Fruit fly (Drosophila melanogaster): ENCODE results near the gene Cyt-c1L.
A peak's percentile ranks its signal among the peaks of the same experiment; 100 is the strongest.

Cyt-c1L gene

DNA sequence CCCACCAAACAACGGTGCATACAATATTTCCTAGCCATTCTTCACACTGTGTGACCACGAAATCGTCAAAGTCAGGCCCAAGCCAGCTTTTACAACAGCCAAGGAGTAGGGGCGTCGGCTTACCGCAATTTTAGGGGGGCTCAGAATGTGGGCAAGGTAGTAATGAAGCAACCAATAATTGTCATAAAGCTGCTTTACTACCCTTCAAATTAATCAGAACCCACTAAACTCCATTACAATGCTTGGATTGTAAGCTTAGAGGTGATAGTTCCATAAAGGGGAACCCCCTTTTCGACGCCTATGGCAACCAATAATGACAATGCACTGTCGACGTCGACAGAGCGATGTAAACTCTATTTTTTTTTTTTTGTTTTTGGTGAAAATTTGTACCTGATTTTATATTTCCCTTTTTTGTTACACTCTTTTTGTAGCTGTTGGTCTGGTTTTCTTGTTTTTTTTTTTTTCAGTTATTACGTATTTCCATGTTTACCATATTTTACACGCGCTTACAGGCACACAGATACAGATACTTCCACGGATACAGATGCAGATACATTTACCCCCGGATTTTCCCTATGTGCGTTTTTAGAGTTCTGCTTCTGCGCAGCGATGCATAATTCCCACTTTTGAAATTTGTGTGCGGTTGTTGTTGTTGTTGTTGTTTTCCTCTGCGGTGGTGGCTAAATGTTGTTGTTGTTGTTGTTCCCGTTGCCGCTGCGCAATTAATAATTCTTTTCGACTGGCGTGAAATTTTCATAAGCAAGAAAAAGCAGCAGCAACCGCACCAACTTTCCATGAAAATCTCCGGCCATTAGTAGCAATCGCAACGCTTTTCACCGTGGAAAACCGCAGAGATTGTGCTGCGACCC lies 913 bp upstream of the Cyt-c1L start:
- TF ChIP-seq CTCF (optimal IDR thresholded peaks at IDR 0.05), result no peak
- TF ChIP-seq CG8478 (optimal IDR thresholded peaks at IDR 0.05), result no peak

DNA sequence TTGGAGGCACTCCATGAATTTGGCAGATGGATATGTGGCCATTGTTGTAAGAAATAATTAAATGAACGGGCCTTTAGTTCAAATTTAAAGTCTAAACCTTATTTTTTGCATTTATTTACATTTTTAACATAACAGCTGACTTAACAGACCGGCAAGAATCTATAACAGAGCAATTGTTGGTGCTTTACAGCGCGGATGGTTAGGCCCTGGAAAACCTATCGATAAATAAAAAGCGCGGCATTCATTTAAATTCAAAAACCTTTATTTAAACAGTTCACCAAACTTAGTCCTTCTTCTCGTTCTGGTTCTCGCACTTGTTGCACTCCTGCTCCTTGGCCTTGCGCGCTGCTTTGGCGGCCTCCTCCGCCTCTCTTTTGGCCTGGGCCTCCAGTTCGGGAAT lies 1.5 kb downstream of the Cyt-c1L start, which contains the start of gene Mesh1:
Gene Mesh1 (minus strand): TSS at position 108 of the 400 bp plus-strand sequence.
- no peak for TF ChIP-seq CTCF (optimal IDR thresholded peaks at IDR 0.05)
- TF ChIP-seq CG8478 (optimal IDR thresholded peaks at IDR 0.05), result peak; percentile 5

dm6 chr3R:29199807-29200693 lies 3.9 kb downstream of the Cyt-c1L start, which contains the start of gene CG11899:
CG11899 (plus strand) TSS chr3R:29200454.
- no peak for TF ChIP-seq CG8478 (optimal IDR thresholded peaks at IDR 0.05)
- TF ChIP-seq CTCF (optimal IDR thresholded peaks at IDR 0.05), result no peak

DNA sequence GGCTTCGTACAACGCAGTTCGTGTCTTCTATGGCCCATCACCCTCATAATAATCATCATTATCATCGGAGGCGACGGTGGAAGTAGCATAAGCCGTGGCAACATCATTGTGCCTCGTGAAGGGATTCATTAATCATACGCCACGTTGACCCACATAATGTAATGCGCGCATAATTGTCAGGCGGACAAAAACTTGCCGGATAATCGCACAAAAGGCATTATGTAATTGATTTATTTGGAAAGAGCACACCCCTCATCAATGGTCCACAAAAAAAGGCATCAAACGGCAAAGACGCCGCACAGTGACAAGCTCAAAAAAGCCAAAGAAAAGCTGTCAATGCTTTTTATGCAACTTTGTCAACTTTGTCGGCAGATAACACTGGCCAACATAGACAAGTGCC lies 5.6 kb downstream of the Cyt-c1L start:
- no peak for TF ChIP-seq CG8478 (optimal IDR thresholded peaks at IDR 0.05)
- TF ChIP-seq CTCF (optimal IDR thresholded peaks at IDR 0.05), result no peak

dm6 chr3R:29196967-29197611 lies 6.8 kb downstream of the Cyt-c1L start, which contains the start of gene CG14515:
CG14515 (plus strand) TSS chr3R:29197556.
- TF ChIP-seq CG8478 (optimal IDR thresholded peaks at IDR 0.05), result no peak

DNA sequence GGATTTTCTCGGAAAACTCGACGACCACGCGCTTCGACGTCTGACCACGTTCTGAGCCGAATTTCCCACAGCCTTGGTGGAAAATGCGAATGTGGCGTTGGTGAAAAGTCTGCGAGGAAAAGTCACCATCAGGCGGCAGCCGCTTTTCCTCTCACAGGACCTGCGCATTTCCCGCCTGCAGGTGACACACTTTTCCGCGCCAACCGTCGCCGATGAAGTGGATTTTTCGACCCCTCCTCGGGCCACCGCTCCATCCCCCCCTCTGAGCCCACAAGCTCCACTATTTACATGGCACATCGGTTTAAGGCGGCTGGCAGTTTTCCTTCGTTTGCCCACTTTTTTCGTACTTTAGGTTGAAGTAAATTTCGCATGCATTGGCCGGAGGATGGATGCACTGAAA lies 9.0 kb downstream of the Cyt-c1L start, which contains the start of gene jus:
Gene jus (minus strand): TSS at position 38 of the 400 bp plus-strand sequence.
- no peak for TF ChIP-seq CG8478 (optimal IDR thresholded peaks at IDR 0.05)
- no peak for TF ChIP-seq CTCF (optimal IDR thresholded peaks at IDR 0.05)

DNA sequence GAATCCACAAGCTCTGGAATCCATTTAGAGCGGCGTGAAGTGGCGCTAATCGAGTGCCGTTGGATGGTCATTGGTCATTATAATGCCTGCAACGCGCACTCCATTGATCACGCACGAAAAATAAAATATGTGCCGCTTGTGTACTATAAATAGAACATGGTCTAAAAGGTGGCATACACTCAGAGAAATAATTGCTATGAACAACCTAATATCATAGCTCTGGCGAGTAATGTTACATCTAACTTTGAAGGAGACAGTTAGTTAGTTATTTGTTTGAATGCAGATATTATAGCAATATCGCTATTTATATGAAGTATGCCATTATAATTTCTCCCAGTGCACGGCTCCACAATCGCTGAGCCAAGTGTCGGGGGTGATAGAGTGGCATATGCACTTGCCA lies 12.9 kb downstream of the Cyt-c1L start:
- TF ChIP-seq CG8478 (optimal IDR thresholded peaks at IDR 0.05) (no peak), CTCF (optimal IDR thresholded peaks at IDR 0.05) (no peak)

DNA sequence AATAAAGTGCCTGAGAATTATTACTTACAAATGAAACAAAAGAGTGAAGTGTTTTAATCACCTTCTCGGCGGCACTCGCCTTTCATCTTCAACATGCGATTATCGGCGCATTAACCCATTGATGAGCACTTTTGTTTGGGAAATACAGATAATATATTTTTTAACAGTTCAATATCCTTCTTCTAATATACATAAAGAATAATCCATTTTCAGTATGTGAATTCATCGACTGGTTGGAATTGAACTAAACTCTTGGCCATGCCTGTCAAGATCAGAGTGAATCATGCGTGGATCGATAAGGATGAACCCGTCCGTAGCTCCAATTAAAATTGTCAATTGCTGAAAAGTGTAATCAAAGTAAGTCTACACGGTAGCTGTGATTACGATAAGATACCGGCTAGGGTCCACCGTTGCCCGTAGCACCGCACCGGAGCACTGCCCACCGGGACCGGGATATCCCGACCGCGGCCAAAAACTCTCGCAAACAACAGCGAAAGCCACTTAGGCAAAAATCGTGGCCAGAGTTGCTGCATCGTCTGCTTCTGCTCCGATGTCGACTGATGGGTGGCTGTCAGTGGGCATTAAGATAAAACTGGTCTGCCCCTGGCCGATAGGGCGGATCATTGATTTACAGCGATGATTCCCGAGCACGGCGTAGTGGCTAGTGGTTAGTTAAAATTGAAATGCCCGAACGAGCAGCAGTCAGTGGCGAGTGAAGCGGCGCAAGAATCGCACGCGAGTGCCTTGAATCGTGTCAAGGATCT lies 38.8 kb downstream of the Cyt-c1L start, which contains the start of gene CG11898:
Gene CG11898 (plus strand): TSS at position 714 of the 764 bp plus-strand sequence.
- TF ChIP-seq CG8478 (optimal IDR thresholded peaks at IDR 0.05), result no peak
- no peak for TF ChIP-seq CTCF (optimal IDR thresholded peaks at IDR 0.05)

DNA sequence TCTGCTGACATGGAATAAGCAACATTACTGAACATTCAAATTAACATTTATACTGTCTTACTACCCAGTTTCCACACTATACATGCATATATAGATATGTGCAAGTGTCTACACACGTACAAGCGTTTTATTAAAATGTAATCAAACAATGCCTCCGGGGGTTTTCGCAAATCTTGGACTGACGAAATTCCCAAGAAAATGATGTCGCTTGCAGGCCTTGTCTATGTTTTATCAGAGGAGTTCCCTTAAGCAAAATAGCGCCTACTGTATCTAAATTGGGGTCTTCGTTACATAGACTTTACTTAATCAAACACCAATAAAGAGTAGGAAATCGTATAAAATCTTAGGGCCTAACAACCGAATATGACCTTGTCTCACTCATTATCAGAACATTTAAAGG lies 44.3 kb downstream of the Cyt-c1L start:
- TF ChIP-seq CTCF (optimal IDR thresholded peaks at IDR 0.05) (no peak), CG8478 (optimal IDR thresholded peaks at IDR 0.05) (no peak)

DNA sequence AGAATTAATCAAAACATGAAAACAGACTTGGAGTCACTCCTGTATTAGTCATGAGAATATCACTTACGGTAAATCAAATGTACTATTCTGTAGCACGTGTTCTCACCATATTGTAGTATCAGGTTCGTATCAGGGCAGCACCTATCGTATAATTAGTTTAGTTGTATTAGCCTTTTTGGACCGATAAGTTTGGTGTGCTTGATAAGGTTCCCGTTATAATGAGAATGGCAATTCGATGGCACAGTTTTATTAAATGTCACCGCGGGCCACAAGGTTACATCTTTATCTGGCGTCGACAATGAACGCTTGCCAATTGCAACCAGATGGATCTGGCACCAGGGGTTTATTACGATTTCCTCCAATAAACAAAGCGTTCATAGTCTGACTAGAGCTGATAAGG lies 45.2 kb downstream of the Cyt-c1L start:
- no peak for TF ChIP-seq CTCF (optimal IDR thresholded peaks at IDR 0.05)

DNA sequence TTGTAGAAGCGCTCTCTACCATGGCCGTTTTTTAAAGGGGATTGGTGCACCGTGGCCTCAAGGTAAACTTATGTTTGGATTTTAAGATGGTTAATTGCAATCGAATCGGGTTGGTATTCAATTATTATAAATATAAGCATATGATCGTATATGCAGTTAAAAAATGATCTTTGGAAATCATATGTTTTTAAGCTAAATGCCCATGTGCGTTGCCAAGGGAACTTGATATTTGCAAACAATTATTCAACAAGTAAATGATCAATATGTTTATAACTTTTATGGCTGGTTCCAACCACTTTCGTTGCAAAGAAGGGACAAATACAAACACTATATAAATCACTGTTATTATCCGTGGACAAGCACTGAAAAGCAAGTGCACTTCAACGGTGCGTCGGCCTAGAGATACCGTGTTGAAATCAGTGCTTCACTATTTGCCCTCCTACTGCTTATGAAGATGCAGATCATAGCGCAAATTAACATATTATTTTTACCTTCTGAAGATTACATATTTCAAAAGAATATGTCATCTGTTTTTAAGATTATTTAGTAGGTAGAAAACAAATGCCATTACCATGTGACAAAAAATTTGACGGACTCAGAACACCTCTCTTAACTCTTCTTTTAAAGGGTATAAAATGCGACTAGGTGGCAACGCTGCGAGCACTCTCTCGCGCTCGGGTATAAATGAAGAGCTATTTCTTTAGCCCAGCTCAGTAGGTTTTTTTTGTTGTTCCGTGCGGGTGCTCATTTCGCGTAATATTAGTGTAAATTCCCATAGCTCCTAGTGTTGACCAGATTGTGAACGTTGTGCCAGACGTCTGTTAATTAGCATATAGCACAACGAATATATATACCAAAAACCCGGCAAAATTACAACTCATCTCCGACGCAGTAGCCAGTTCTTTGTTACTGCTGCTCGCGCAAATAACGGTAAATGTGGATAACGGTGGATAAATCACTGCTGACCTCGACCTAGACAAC lies 46.2 kb downstream of the Cyt-c1L start, which contains the start of gene rdog:
Gene rdog (plus strand): TSS at position 705 of the 981 bp plus-strand sequence.
- TF ChIP-seq CG8478 (optimal IDR thresholded peaks at IDR 0.05) (no peak), CTCF (optimal IDR thresholded peaks at IDR 0.05) (no peak)

- TF ChIP-seq CG8478 (optimal IDR thresholded peaks at IDR 0.05) (no peak), CTCF (optimal IDR thresholded peaks at IDR 0.05) (no peak)
Observed at dm6 chr3R:29153197-29153644, 50.7 kb downstream of the Cyt-c1L start, which contains the start of the genes Slbp and Rpn2. Slbp (minus strand) TSS chr3R:29153266. Rpn2 (plus strand) TSS chr3R:29153524.
